Fruit fly (Drosophila melanogaster): ENCODE data around the gene Dhfr.

Dhfr gene

DNA sequence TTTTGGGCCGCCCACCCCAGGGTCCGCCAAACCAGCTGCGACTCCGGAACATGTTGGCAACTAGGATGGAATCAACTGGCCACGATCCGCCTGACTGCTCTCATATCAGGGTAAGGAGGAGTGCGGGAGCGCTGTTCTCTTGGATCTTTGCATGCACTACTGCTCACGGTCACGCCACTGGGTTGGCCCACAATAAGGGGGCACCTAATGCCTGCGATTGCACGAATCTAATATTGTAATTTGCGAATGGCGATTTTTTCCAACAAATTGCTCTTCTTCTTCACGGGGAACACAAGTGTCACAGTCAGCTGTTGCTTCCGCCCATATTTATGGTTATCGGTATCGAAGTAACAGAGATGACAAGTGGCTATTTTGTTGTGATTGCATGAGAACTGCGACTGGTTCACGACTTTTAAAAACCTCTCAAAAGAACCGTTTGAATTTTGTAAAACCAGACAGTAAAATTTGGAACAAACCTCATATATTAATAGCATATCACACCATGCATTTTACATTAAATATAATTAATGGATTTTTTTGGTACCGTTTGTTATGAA, 39.5 kb upstream of the Dhfr start, which contains the start of gene ema (continued):
- TF ChIP-seq amos (GFP tag; IDR thresholded peaks at IDR 0.05; ENCODE audit: partially characterized antibody) (peak; percentile 47; the same call in 1 of the 2 replicates), CG5953 (GFP tag; IDR thresholded peaks at IDR 0.05) (no peak), fru (optimal IDR thresholded peaks at IDR 0.05) (no peak), Sry-δ (GFP tag; optimal IDR thresholded peaks at IDR 0.05) (peak; percentile 58), CG17829 (tag; optimal IDR thresholded peaks at IDR 0.05) (peak; percentile 51), pzg (GFP tag; optimal IDR thresholded peaks at IDR 0.05) (peak; percentile 66), Dref (GFP tag; IDR thresholded peaks at IDR 0.05) (peak; percentile 81), CG9932 (GFP tag; IDR thresholded peaks at IDR 0.05) (peak; percentile 59), CG2889 (GFP tag; IDR thresholded peaks at IDR 0.05) (no peak), CG1603 (tag; optimal IDR thresholded peaks at IDR 0.05) (peak; percentile 63), Sry-β (GFP tag; optimal IDR thresholded peaks at IDR 0.05) (peak; percentile 92), HmgZ (tag; optimal IDR thresholded peaks at IDR 0.05) (peak; percentile 57), Gug (GFP tag; IDR thresholded peaks at IDR 0.05) (no peak), NFAT (GFP tag; IDR thresholded peaks at IDR 0.05) (peak; percentile 31; the same call in 1 of the 2 replicates), CG3995 (GFP tag; optimal IDR thresholded peaks at IDR 0.05) (peak; percentile 99), CG15601 (tag; optimal IDR thresholded peaks at IDR 0.05) (peak; percentile 4), CG13296 (GFP tag; optimal IDR thresholded peaks at IDR 0.05) (peak; percentile 26), Bgb (GFP tag; IDR thresholded peaks at IDR 0.05; ENCODE audit: partially characterized antibody) (peak; percentile 24; the same call in 1 of the 2 replicates), CG11398 (GFP tag; optimal IDR thresholded peaks at IDR 0.05) (no peak)

DNA sequence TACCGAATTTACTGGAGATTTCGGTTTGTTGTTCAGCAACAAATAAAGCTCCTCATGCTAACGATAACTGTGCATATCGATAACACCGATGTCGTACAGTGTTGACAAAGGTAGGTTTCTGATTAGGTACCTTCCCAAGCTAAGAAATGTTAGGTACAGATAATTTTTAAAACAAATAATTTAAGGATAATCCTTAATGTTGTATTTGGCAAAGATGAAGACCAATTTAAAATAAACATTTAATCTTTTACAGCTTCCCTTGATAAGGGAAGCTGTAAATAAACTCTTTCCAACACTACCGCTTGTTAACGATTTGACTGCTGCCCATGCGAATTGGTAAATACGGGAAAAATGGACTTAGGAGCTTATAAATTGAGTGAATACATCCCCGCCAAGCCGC, 38.0 kb upstream of the Dhfr start, which contains the start of the genes Ttc1 and CG14882:
TSS of gene Ttc1 (minus strand) at position 71 of the 400 bp plus-strand sequence.
TSS of gene CG14882 (plus strand) at position 271 of the 400 bp plus-strand sequence.
- peak; percentile 42 for TF ChIP-seq Elba2 (GFP tag; optimal IDR thresholded peaks at IDR 0.05)
- no peak for TF ChIP-seq exex (tag; optimal IDR thresholded peaks at IDR 0.05)
- TF ChIP-seq Chrac-16 (GFP tag; optimal IDR thresholded peaks at IDR 0.05): peak; percentile 84
- peak; percentile 83 for TF ChIP-seq CG1647 (GFP tag; optimal IDR thresholded peaks at IDR 0.05)
- no peak for TF ChIP-seq usp (GFP tag; optimal IDR thresholded peaks at IDR 0.05)
- peak; percentile 76 for TF ChIP-seq gcm (GFP tag; optimal IDR thresholded peaks at IDR 0.05)
- peak; percentile 82 for TF ChIP-seq Oaz (GFP tag; IDR thresholded peaks at IDR 0.05)
- TF ChIP-seq repo (GFP tag; optimal IDR thresholded peaks at IDR 0.05): peak; percentile 46
- TF ChIP-seq CG6175 (GFP tag; IDR thresholded peaks at IDR 0.05): peak; percentile 67; the same call in 1 of the 3 replicates
- TF ChIP-seq CG6854 (GFP tag; optimal IDR thresholded peaks at IDR 0.05): peak; percentile 12
- TF ChIP-seq lilli (GFP tag; optimal IDR thresholded peaks at IDR 0.05): peak; percentile 94
- TF ChIP-seq HLH54F (GFP tag; optimal IDR thresholded peaks at IDR 0.05): peak; percentile 87
- TF ChIP-seq CG5953 (GFP tag; IDR thresholded peaks at IDR 0.05): peak; percentile 81
- TF ChIP-seq amos (GFP tag; IDR thresholded peaks at IDR 0.05; ENCODE audit: partially characterized antibody): peak; percentile 51; the same call in 1 of the 2 replicates
- no peak; the same call in 1 of the 2 replicates for TF ChIP-seq GATAe (GFP tag; conservative IDR thresholded peaks at IDR 0.05)
- peak; percentile 93 for TF ChIP-seq CG13624 (GFP tag; optimal IDR thresholded peaks at IDR 0.05)
- no peak for TF ChIP-seq CG15073 (GFP tag; optimal IDR thresholded peaks at IDR 0.05)
- TF ChIP-seq tap (tag; optimal IDR thresholded peaks at IDR 0.05): no peak
- peak; percentile 57 for TF ChIP-seq CG3065 (GFP tag; optimal IDR thresholded peaks at IDR 0.05)
- no peak for TF ChIP-seq eve (GFP tag; optimal IDR thresholded peaks at IDR 0.05)
- TF ChIP-seq CG13894 (tag; optimal IDR thresholded peaks at IDR 0.05): no peak
- TF ChIP-seq CG11247 (GFP tag; IDR thresholded peaks at IDR 0.05): peak; percentile 89
- no peak for TF ChIP-seq D19A (tag; optimal IDR thresholded peaks at IDR 0.05)
- peak; percentile 58 for TF ChIP-seq CG10147 (GFP tag; optimal IDR thresholded peaks at IDR 0.05)
- TF ChIP-seq cato (GFP tag; optimal IDR thresholded peaks at IDR 0.05; ENCODE audit: borderline replicate concordance): peak; percentile 82
- no peak for TF ChIP-seq CG2678 (tag; optimal IDR thresholded peaks at IDR 0.05)
- peak; percentile 38 for TF ChIP-seq CG31224 (GFP tag; IDR thresholded peaks at IDR 0.05)
- peak; percentile 38 for TF ChIP-seq YL-1 (GFP tag; optimal IDR thresholded peaks at IDR 0.05)
- TF ChIP-seq B-H2 (GFP tag; optimal IDR thresholded peaks at IDR 0.05): peak; percentile 62
- peak; percentile 69 for TF ChIP-seq CG4617 (GFP tag; optimal IDR thresholded peaks at IDR 0.05; ENCODE audit: borderline replicate concordance)
- peak; percentile 79 for TF ChIP-seq Camta (GFP tag; optimal IDR thresholded peaks at IDR 0.05)
- TF ChIP-seq nerfin-1 (tag; optimal IDR thresholded peaks at IDR 0.05): peak; percentile 58
- peak; percentile 86 for TF ChIP-seq tx (GFP tag; optimal IDR thresholded peaks at IDR 0.05)
